Worm (Caenorhabditis elegans): ENCODE data around the gene fbxb-114.

DNA sequence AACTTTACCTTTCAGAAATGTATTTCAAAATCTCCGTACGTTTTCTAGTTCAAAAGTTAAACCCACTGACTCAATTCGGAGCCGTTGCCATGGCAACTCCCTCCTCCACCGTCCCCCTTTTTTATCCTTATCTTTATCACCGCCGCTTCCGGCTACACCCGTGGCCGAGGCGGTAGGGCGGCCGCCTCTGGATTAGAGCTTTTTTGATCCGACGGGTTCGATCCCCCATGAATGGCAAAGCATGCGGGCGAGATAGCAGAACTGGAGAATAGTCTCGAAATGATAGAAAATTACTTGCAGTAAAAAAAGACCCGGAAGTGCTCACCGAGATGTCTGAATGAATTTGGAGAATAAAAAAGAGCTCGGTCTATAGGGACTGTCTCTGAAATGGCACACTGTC, 27.9 kb upstream of the fbxb-114 start:
- TF ChIP-seq F55B11.4 (tag; optimal IDR thresholded peaks at IDR 0.05; ENCODE audit: borderline replicate concordance, insufficient read depth), result no peak
- TF ChIP-seq nhr-80 (tag; optimal IDR thresholded peaks at IDR 0.05), result no peak
- no peak for TF ChIP-seq ama-1 (optimal IDR thresholded peaks at IDR 0.05)
- no peak for TF ChIP-seq ama-1 (GFP tag; optimal IDR thresholded peaks at IDR 0.05)
- no peak for TF ChIP-seq akir-1 (GFP tag; optimal IDR thresholded peaks at IDR 0.05)
- no peak for TF ChIP-seq nfya-1 (tag; optimal IDR thresholded peaks at IDR 0.05; ENCODE audit: borderline replicate concordance, insufficient read depth)

Measured in whole organism, young adult.